Worm (Caenorhabditis elegans) whole organism, mixed stage, embryonic: ENCODE results near the gene ZC404.2.

Source experiments
- M03D4.4 ChIP-seq: sonication (generic microtip); optimal IDR thresholded peaks from 2 replicates; lab custom pipeline; 2017; ENCODE audit warnings: mild to moderate bottlenecking, missing genetic modification characterization, missing compliant biosample characterization
- bed-3 ChIP-seq: fragments of 200-800 bp; sonication (Bioruptor generic); optimal IDR thresholded peaks from 3 replicates; lab custom pipeline; 2018; ENCODE audit warnings: mild to moderate bottlenecking, missing genetic modification characterization, moderate library complexity, missing compliant biosample characterization
- blmp-1 ChIP-seq: fragments of 150-350 bp; optimal IDR thresholded peaks from 2 replicates; lab custom pipeline; 2014; ENCODE audit warnings: missing biosample characterization, missing genetic modification characterization
- ceh-39 ChIP-seq: fragments of 150-350 bp; optimal IDR thresholded peaks from 2 replicates; lab custom pipeline; 2014; ENCODE audit warnings: missing biosample characterization, missing genetic modification characterization
- ces-1 ChIP-seq: fragments of 150-350 bp; optimal IDR thresholded peaks from 2 replicates; lab custom pipeline; 2014; ENCODE audit warnings: missing biosample characterization, missing genetic modification reagents, missing genetic modification characterization
- cnd-1 ChIP-seq: fragments of 200-800 bp; sonication (Bioruptor generic); optimal IDR thresholded peaks from 2 replicates; lab custom pipeline; 2018; ENCODE audit warnings: mild to moderate bottlenecking, missing genetic modification characterization, missing compliant biosample characterization
- elt-1 ChIP-seq: sonication (generic microtip); optimal IDR thresholded peaks from 2 replicates; lab custom pipeline; 2017; ENCODE audit warnings: missing genetic modification characterization, mild to moderate bottlenecking, missing compliant biosample characterization, antibody characterized with exemption, moderate library complexity, borderline replicate concordance; ENCODE audit not compliant: insufficient read depth
- flh-1 ChIP-seq: fragments of 200-800 bp; sonication (Bioruptor generic); optimal IDR thresholded peaks from 2 replicates; lab custom pipeline; 2018; ENCODE audit warnings: mild to moderate bottlenecking, missing genetic modification characterization, moderate library complexity, missing compliant biosample characterization
- lin-13 ChIP-seq: fragments of 150-350 bp; optimal IDR thresholded peaks from 2 replicates; lab custom pipeline; 2014; ENCODE audit warnings: missing biosample characterization, missing genetic modification characterization
- lin-32 ChIP-seq: fragments of 200-800 bp; sonication (Bioruptor generic); optimal IDR thresholded peaks from 2 replicates; lab custom pipeline; 2018; ENCODE audit warnings: mild to moderate bottlenecking, missing genetic modification characterization, missing compliant biosample characterization
- lsy-2 ChIP-seq: fragments of 150-350 bp; optimal IDR thresholded peaks from 2 replicates; lab custom pipeline; 2014; ENCODE audit warnings: missing biosample characterization, missing genetic modification characterization
- mab-5 ChIP-seq: fragments of 150-350 bp; optimal IDR thresholded peaks from 2 replicates; lab custom pipeline; 2014; ENCODE audit warnings: missing biosample characterization, missing genetic modification characterization
- mep-1 ChIP-seq: fragments of 150-350 bp; optimal IDR thresholded peaks from 2 replicates; lab custom pipeline; 2017; ENCODE audit warnings: missing biosample characterization, missing genetic modification reagents, missing genetic modification characterization, inconsistent platforms
- mls-2 ChIP-seq: sonication (generic microtip); optimal IDR thresholded peaks from 2 replicates; lab custom pipeline; 2016; ENCODE audit warnings: mild to moderate bottlenecking, missing genetic modification characterization, moderate library complexity, missing compliant biosample characterization
- nhr-12 ChIP-seq: fragments of 150-350 bp; optimal IDR thresholded peaks from 2 replicates; lab custom pipeline; 2014; ENCODE audit warnings: missing biosample characterization, missing genetic modification characterization
- nhr-2 ChIP-seq: fragments of 150-350 bp; optimal IDR thresholded peaks from 2 replicates; lab custom pipeline; 2014; ENCODE audit warnings: missing biosample characterization, missing genetic modification characterization
- nhr-237 ChIP-seq: fragments of 150-350 bp; optimal IDR thresholded peaks from 2 replicates; lab custom pipeline; 2014; ENCODE audit warnings: missing biosample characterization, missing genetic modification characterization
- pha-4 ChIP-seq: fragments of 150-350 bp; optimal IDR thresholded peaks from 2 replicates; lab custom pipeline; 2018; ENCODE audit warnings: missing biosample characterization, missing genetic modification reagents, missing genetic modification characterization
- sem-2 ChIP-seq: fragments of 200-800 bp; sonication (Bioruptor generic); optimal IDR thresholded peaks from 2 replicates; lab custom pipeline; 2018; ENCODE audit warnings: mild to moderate bottlenecking, missing genetic modification characterization, missing compliant biosample characterization
- snpc-4 ChIP-seq: fragments of 150-350 bp; optimal IDR thresholded peaks from 2 replicates; lab custom pipeline; 2014; ENCODE audit warnings: missing biosample characterization, missing genetic modification characterization
- sptf-1 ChIP-seq: sonication (generic microtip); optimal IDR thresholded peaks from 2 replicates; lab custom pipeline; 2017; ENCODE audit warnings: mild to moderate bottlenecking, missing genetic modification characterization, moderate library complexity, missing compliant biosample characterization
- tbx-8 ChIP-seq: fragments of 200-800 bp; sonication (Bioruptor generic); optimal IDR thresholded peaks from 2 replicates; lab custom pipeline; 2018; ENCODE audit warnings: mild to moderate bottlenecking, missing genetic modification characterization, moderate library complexity, missing compliant biosample characterization
- unc-120 ChIP-seq: sonication (generic microtip); optimal IDR thresholded peaks from 2 replicates; lab custom pipeline; 2017; ENCODE audit warnings: missing genetic modification characterization, missing compliant biosample characterization; ENCODE audit not compliant: poor library complexity, severe bottlenecking
- unc-39 ChIP-seq: fragments of 150-350 bp; optimal IDR thresholded peaks from 2 replicates; lab custom pipeline; 2014; ENCODE audit warnings: missing biosample characterization, missing genetic modification characterization
- unc-62 ChIP-seq: fragments of 150-350 bp; optimal IDR thresholded peaks from 2 replicates; lab custom pipeline; 2014; ENCODE audit warnings: missing biosample characterization, missing genetic modification reagents, missing genetic modification characterization
- zip-8 ChIP-seq: fragments of 150-350 bp; optimal IDR thresholded peaks from 2 replicates; lab custom pipeline; 2014; ENCODE audit warnings: missing biosample characterization, missing genetic modification characterization
- ztf-11 ChIP-seq: fragments of 150-350 bp; optimal IDR thresholded peaks from 2 replicates; lab custom pipeline; 2014; ENCODE audit warnings: missing biosample characterization, missing genetic modification characterization

Gene ZC404.2

DNA sequence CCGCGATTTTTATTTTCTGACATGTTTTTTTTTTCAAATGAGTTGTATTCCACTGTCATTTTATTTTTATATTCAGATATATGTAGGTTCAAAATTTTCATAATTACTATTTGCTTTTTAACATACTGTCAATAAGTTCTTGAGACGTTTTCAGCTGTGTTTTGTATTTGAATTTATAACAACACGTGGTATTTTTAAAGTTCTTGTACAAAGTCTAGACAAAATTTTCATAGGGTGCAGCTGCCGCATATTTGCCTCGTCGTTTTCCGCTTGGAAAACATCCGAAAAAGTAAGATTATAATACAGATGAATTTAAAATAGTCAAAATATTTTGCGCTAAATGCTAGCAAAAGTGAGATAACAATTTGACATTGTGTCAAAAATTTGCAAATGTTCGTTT is 41.0 kb downstream of the ZC404.2 start, which contains the start of gene dmsr-15:
dmsr-15 (minus strand) TSS at position 101 of the 400 bp plus-strand sequence.
- no peak for TF ChIP-seq ceh-39 (tag; lab: Kevin White, UChicago)
- no peak for TF ChIP-seq unc-120 (tag; lab: Kevin White, UChicago)
- no peak for TF ChIP-seq lin-13 (tag; lab: Kevin White, UChicago)
- no peak for TF ChIP-seq pha-4 (tag; lab: Kevin White, UChicago)
- no peak for TF ChIP-seq nhr-12 (tag; lab: Kevin White, UChicago)
- no peak for TF ChIP-seq unc-62 (GFP tag; lab: Kevin White, UChicago)
- no peak for TF ChIP-seq lin-32 (GFP tag; lab: Kevin White, UChicago)
- no peak for TF ChIP-seq tbx-8
- no peak for TF ChIP-seq ztf-11 (tag; lab: Kevin White, UChicago)
- TF ChIP-seq mab-5: no peak
- TF ChIP-seq unc-39 (tag; lab: Kevin White, UChicago): no peak
- TF ChIP-seq blmp-1 (tag; lab: Kevin White, UChicago): no peak
- no peak for TF ChIP-seq elt-1 (tag; lab: Kevin White, UChicago)

ce11 chrV:6829404-6829803 is 41.7 kb downstream of the ZC404.2 start, which contains the start of gene col-141:
Gene col-141, plus strand, starts transcription at chrV:6829704.
- TF ChIP-seq unc-120 (tag; lab: Kevin White, UChicago) (no peak), sptf-1 (no peak), elt-1 (tag; lab: Kevin White, UChicago) (no peak), flh-1 (GFP tag; lab: Kevin White, UChicago) (no peak)

- TF ChIP-seq mls-2 (tag; lab: Kevin White, UChicago) (no peak), ces-1 (no peak), unc-39 (tag; lab: Kevin White, UChicago) (no peak), nhr-2 (tag; lab: Kevin White, UChicago) (no peak), blmp-1 (tag; lab: Kevin White, UChicago) (no peak)
Observed at ce11 chrV:6830075-6830474, 42.3 kb downstream of the ZC404.2 start.

ce11 chrV:6830755-6831227 is 43.0 kb downstream of the ZC404.2 start, which contains the start of gene col-142:
Gene col-142, plus strand, starts transcription at chrV:6831177.
- TF ChIP-seq nhr-2 (tag; lab: Kevin White, UChicago) (no peak), lsy-2 (no peak), nhr-237 (no peak), sem-2 (GFP tag; lab: Kevin White, UChicago) (no peak), unc-120 (tag; lab: Kevin White, UChicago) (no peak)

DNA sequence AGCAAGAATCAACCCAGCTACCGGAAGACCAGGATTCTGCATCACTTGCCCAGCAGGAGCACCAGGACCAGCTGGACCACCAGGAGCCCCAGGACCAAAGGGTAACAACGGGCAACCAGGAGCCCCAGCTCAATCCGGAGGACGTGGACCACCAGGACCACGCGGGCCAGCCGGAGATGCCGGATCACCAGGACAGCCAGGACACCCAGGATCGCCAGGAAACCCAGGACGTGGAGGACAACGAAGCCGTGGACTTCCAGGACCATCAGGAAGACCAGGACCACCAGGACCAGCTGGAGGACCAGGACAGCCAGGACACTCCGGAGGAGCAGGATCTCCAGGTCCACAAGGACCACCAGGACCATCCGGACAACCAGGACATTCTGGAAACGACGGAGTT is 43.8 kb downstream of the ZC404.2 start:
- TF ChIP-seq bed-3 (GFP tag; lab: Kevin White, UChicago) (no peak), nhr-2 (tag; lab: Kevin White, UChicago) (no peak), M03D4.4 (tag; lab: Kevin White, UChicago) (no peak), nhr-237 (no peak), mls-2 (tag; lab: Kevin White, UChicago) (no peak), ztf-11 (tag; lab: Kevin White, UChicago) (no peak), cnd-1 (tag; lab: Kevin White, UChicago) (no peak), zip-8 (no peak), snpc-4 (tag; lab: Kevin White, UChicago) (no peak), ceh-39 (tag; lab: Kevin White, UChicago) (no peak)

ce11 chrV:6835242-6835641 is 47.5 kb downstream of the ZC404.2 start, which contains the start of the genes T15B7.14 and col-143:
Gene T15B7.14, minus strand, starts transcription at chrV:6835342.
Gene col-143, plus strand, starts transcription at chrV:6835635.
- TF ChIP-seq bed-3 (GFP tag; lab: Kevin White, UChicago): no peak
- TF ChIP-seq mep-1 (tag; lab: Kevin White, UChicago): no peak
- no peak for TF ChIP-seq nhr-237
- no peak for TF ChIP-seq ceh-39 (tag; lab: Kevin White, UChicago)
- TF ChIP-seq lin-32 (GFP tag; lab: Kevin White, UChicago): no peak
- no peak for TF ChIP-seq tbx-8
